Fruit fly (Drosophila melanogaster): ENCODE results near the gene CG7142.

The CG7142 gene

dm6 chr3R:18298298-18298899 is 19.1 kb upstream of the CG7142 start (continued):
- TF ChIP-seq bsh (GFP tag; optimal IDR thresholded peaks at IDR 0.05): peak in 1 of 2 experiments; percentile 4
- no peak for TF ChIP-seq CG8924 (tag; optimal IDR thresholded peaks at IDR 0.05)
- TF ChIP-seq Ets97D (GFP tag; optimal IDR thresholded peaks at IDR 0.05): no peak
- peak; percentile 50 for TF ChIP-seq CG34376 (GFP tag; optimal IDR thresholded peaks at IDR 0.05)
- peak; percentile 8 for TF ChIP-seq CG3281 (GFP tag; optimal IDR thresholded peaks at IDR 0.05)
- no peak for TF ChIP-seq nmo (GFP tag; optimal IDR thresholded peaks at IDR 0.05)
- TF ChIP-seq CG15479 (GFP tag; optimal IDR thresholded peaks at IDR 0.05): peak; percentile 53
- TF ChIP-seq CG30403 (GFP tag; optimal IDR thresholded peaks at IDR 0.05): no peak
- TF ChIP-seq ato (GFP tag; IDR thresholded peaks at IDR 0.05; ENCODE audit: partially characterized antibody): no peak
- TF ChIP-seq sr (GFP tag; IDR thresholded peaks at IDR 0.05): no peak
- no peak for TF ChIP-seq CG14050 (GFP tag; IDR thresholded peaks at IDR 0.05)
- TF ChIP-seq gfzf (GFP tag; optimal IDR thresholded peaks at IDR 0.05): no peak
- TF ChIP-seq zen (tag; optimal IDR thresholded peaks at IDR 0.05): no peak
- TF ChIP-seq bbx (GFP tag; IDR thresholded peaks at IDR 0.05; ENCODE audit: partially characterized antibody): peak; percentile 23; the same call in 1 of the 2 replicates
- TF ChIP-seq sisA (GFP tag; IDR thresholded peaks at IDR 0.05): no peak
- TF ChIP-seq Gug (GFP tag; IDR thresholded peaks at IDR 0.05): 0 out of 4 replicates have a peak, but pooled peaks have one; percentile 9
- no peak for TF ChIP-seq CG16863 (GFP tag; optimal IDR thresholded peaks at IDR 0.05)
- TF ChIP-seq Chrac-16 (GFP tag; optimal IDR thresholded peaks at IDR 0.05): no peak
- no peak for TF ChIP-seq CG15269 (tag; optimal IDR thresholded peaks at IDR 0.05)
- no peak for TF ChIP-seq tio (GFP tag; optimal IDR thresholded peaks at IDR 0.05)
- no peak for TF ChIP-seq CG13775 (GFP tag; optimal IDR thresholded peaks at IDR 0.05)
- no peak for TF ChIP-seq az2 (GFP tag; optimal IDR thresholded peaks at IDR 0.05)
- no peak for TF ChIP-seq Dek (tag; optimal IDR thresholded peaks at IDR 0.05)
- TF ChIP-seq repo (GFP tag; optimal IDR thresholded peaks at IDR 0.05): no peak
- peak; percentile 42 for TF ChIP-seq CG6854 (GFP tag; optimal IDR thresholded peaks at IDR 0.05)
- TF ChIP-seq Optix (GFP tag; IDR thresholded peaks at IDR 0.05): no peak
- peak in 1 of 2 experiments; percentile 57 for TF ChIP-seq tll (GFP tag; optimal IDR thresholded peaks at IDR 0.05)
- no peak for TF ChIP-seq CG2712 (tag; optimal IDR thresholded peaks at IDR 0.05)
- TF ChIP-seq fd64A (GFP tag; optimal IDR thresholded peaks at IDR 0.05): no peak
- TF ChIP-seq CG17385 (GFP tag; optimal IDR thresholded peaks at IDR 0.05): peak; percentile 22
- no peak for TF ChIP-seq CG33557 (GFP tag; optimal IDR thresholded peaks at IDR 0.05)
- TF ChIP-seq Antp (GFP tag; optimal IDR thresholded peaks at IDR 0.05): no peak
- TF ChIP-seq CoRest (tag; optimal IDR thresholded peaks at IDR 0.05): peak; percentile 6
- no peak for TF ChIP-seq CG10267 (tag; optimal IDR thresholded peaks at IDR 0.05)
- no peak for TF ChIP-seq tin (GFP tag; optimal IDR thresholded peaks at IDR 0.05)
- peak; percentile 5; the same call in 1 of the 2 replicates for TF ChIP-seq CG9932 (GFP tag; IDR thresholded peaks at IDR 0.05)
- TF ChIP-seq chn (GFP tag; optimal IDR thresholded peaks at IDR 0.05): peak; percentile 23
- peak; percentile 8 for TF ChIP-seq sqz (GFP tag; optimal IDR thresholded peaks at IDR 0.05)
- TF ChIP-seq Kr (GFP tag; optimal IDR thresholded peaks at IDR 0.05): no peak
- TF ChIP-seq HHEX (GFP tag; optimal IDR thresholded peaks at IDR 0.05): no peak
- peak; percentile 38 for TF ChIP-seq bcd (GFP tag; optimal IDR thresholded peaks at IDR 0.05)
- no peak for TF ChIP-seq BEAF-32 (GFP tag; optimal IDR thresholded peaks at IDR 0.05)
- no peak for TF ChIP-seq dmrt99B (tag; optimal IDR thresholded peaks at IDR 0.05)
- TF ChIP-seq pfk (GFP tag; optimal IDR thresholded peaks at IDR 0.05): no peak
- TF ChIP-seq CG31388 (GFP tag; optimal IDR thresholded peaks at IDR 0.05): no peak
- TF ChIP-seq CG13296 (GFP tag; optimal IDR thresholded peaks at IDR 0.05): peak; percentile 28
- no peak for TF ChIP-seq TFAM (GFP tag; optimal IDR thresholded peaks at IDR 0.05)
- no peak for TF ChIP-seq Hand (GFP tag; optimal IDR thresholded peaks at IDR 0.05)
- TF ChIP-seq CG18619 (GFP tag; optimal IDR thresholded peaks at IDR 0.05): no peak
